Worm (Caenorhabditis elegans) whole organism, late embryonic: Measurements from ENCODE around the gene tctn-1.

Source experiments
- F13H6.1 ChIP-seq: sonication (generic microtip); optimal IDR thresholded peaks from 2 replicates; lab custom pipeline; 2016; ENCODE audit warnings: missing genetic modification characterization, missing compliant biosample characterization
- K02D7.2 ChIP-seq: sonication (generic microtip); optimal IDR thresholded peaks from 2 replicates; lab custom pipeline; 2017; ENCODE audit warnings: mild to moderate bottlenecking, missing genetic modification characterization, missing compliant biosample characterization
- T23F11.4 ChIP-seq: fragments of 200-800 bp; sonication (Bioruptor generic); optimal IDR thresholded peaks from 2 replicates; lab custom pipeline; 2018; ENCODE audit warnings: mild to moderate bottlenecking, missing genetic modification characterization, missing compliant biosample characterization
- Y22D7AL.16 ChIP-seq: sonication (generic microtip); optimal IDR thresholded peaks from 2 replicates; lab custom pipeline; 2016; ENCODE audit warnings: missing genetic modification characterization, missing compliant biosample characterization
- ahr-1 ChIP-seq: sonication (generic microtip); optimal IDR thresholded peaks from 2 replicates; lab custom pipeline; 2016; ENCODE audit warnings: missing genetic modification characterization, missing compliant biosample characterization
- ama-1 ChIP-seq: fragments of 150-350 bp; optimal IDR thresholded peaks from 2 replicates; lab custom pipeline; 2014
- ceh-18 ChIP-seq: sonication (generic microtip); optimal IDR thresholded peaks from 2 replicates; lab custom pipeline; 2016; ENCODE audit warnings: missing genetic modification characterization, missing compliant biosample characterization
- ceh-19 ChIP-seq: fragments of 200-800 bp; sonication (Bioruptor generic); optimal IDR thresholded peaks from 2 replicates; lab custom pipeline; 2018; ENCODE audit warnings: mild to moderate bottlenecking, missing genetic modification characterization, missing compliant biosample characterization
- ceh-2 ChIP-seq: sonication (generic microtip); optimal IDR thresholded peaks from 2 replicates; lab custom pipeline; 2016; ENCODE audit warnings: missing genotype, missing genetic modification characterization, missing compliant biosample characterization
- ceh-30 ChIP-seq: fragments of 150-350 bp; optimal IDR thresholded peaks from 2 replicates; lab custom pipeline; 2014; ENCODE audit warnings: missing biosample characterization, missing genetic modification characterization
- ceh-45 ChIP-seq: fragments of 200-800 bp; sonication (Bioruptor generic); IDR thresholded peaks from 2 replicates; pipeline ENCODE4 v1.3.6; 2022; ENCODE audit warnings: missing genetic modification reagents, missing genetic modification characterization, missing compliant biosample characterization
- ceh-6 ChIP-seq: fragments of 200-800 bp; sonication (Bioruptor generic); optimal IDR thresholded peaks from 2 replicates; lab custom pipeline; 2018; ENCODE audit warnings: mild to moderate bottlenecking, missing genetic modification characterization, missing compliant biosample characterization
- ceh-9 ChIP-seq: sonication (generic microtip); optimal IDR thresholded peaks from 2 replicates; lab custom pipeline; 2016; ENCODE audit warnings: mild to moderate bottlenecking, missing genetic modification characterization, inconsistent platforms, missing compliant biosample characterization
- dmd-4 ChIP-seq: sonication (generic microtip); optimal IDR thresholded peaks from 2 replicates; lab custom pipeline; 2016; ENCODE audit warnings: borderline replicate concordance, missing genetic modification characterization, missing compliant biosample characterization
- elt-2 ChIP-seq: sonication (generic microtip); optimal IDR thresholded peaks from 2 replicates; lab custom pipeline; 2016; ENCODE audit warnings: missing genetic modification reagents, missing genetic modification characterization, missing compliant biosample characterization
- elt-4 ChIP-seq: sonication (generic microtip); optimal IDR thresholded peaks from 2 replicates; lab custom pipeline; 2016; ENCODE audit warnings: missing genetic modification characterization, missing compliant biosample characterization
- ets-4 ChIP-seq: sonication (generic microtip); optimal IDR thresholded peaks from 2 replicates; lab custom pipeline; 2016; ENCODE audit warnings: missing genetic modification characterization, missing compliant biosample characterization
- eyg-1 ChIP-seq: sonication (generic microtip); optimal IDR thresholded peaks from 2 replicates; lab custom pipeline; 2016; ENCODE audit warnings: missing genotype, missing genetic modification characterization, missing compliant biosample characterization
- fkh-6 ChIP-seq: sonication (generic microtip); optimal IDR thresholded peaks from 2 replicates; lab custom pipeline; 2016; ENCODE audit warnings: missing genetic modification characterization, missing compliant biosample characterization
- hlh-13 ChIP-seq: fragments of 200-800 bp; sonication (Bioruptor generic); optimal IDR thresholded peaks from 2 replicates; lab custom pipeline; 2018; ENCODE audit warnings: mild to moderate bottlenecking, missing genetic modification characterization, missing compliant biosample characterization
- lim-6 ChIP-seq: sonication (generic microtip); optimal IDR thresholded peaks from 2 replicates; lab custom pipeline; 2016; ENCODE audit warnings: missing genetic modification characterization, missing compliant biosample characterization
- lin-11 ChIP-seq: fragments of 200-800 bp; sonication (Bioruptor generic); optimal IDR thresholded peaks from 2 replicates; lab custom pipeline; 2018; ENCODE audit warnings: mild to moderate bottlenecking, missing genetic modification characterization, missing compliant biosample characterization
- nfya-1 ChIP-seq: sonication (generic microtip); optimal IDR thresholded peaks from 2 replicates; lab custom pipeline; 2017; ENCODE audit warnings: missing genetic modification characterization, mild to moderate bottlenecking, missing compliant biosample characterization, antibody characterized with exemption, moderate library complexity
- nhr-232 ChIP-seq: sonication (generic microtip); optimal IDR thresholded peaks from 2 replicates; lab custom pipeline; 2016; ENCODE audit warnings: missing genetic modification characterization, missing compliant biosample characterization
- pag-3 ChIP-seq: sonication (generic microtip); optimal IDR thresholded peaks from 2 replicates; lab custom pipeline; 2016; ENCODE audit warnings: missing compliant biosample characterization, missing genetic modification characterization, borderline replicate concordance
- pax-1 ChIP-seq: fragments of 150-350 bp; optimal IDR thresholded peaks from 2 replicates; lab custom pipeline; 2014; ENCODE audit warnings: missing biosample characterization, missing genetic modification characterization
- ref-2 ChIP-seq: sonication (generic microtip); optimal IDR thresholded peaks from 2 replicates; lab custom pipeline; 2016; ENCODE audit warnings: missing genetic modification characterization, missing compliant biosample characterization
- rnt-1 ChIP-seq: sonication (generic microtip); optimal IDR thresholded peaks from 2 replicates; lab custom pipeline; 2016; ENCODE audit warnings: missing genetic modification characterization, missing compliant biosample characterization
- sdc-2 ChIP-seq: sonication (generic microtip); optimal IDR thresholded peaks from 2 replicates; lab custom pipeline; 2016; ENCODE audit warnings: missing genotype, missing genetic modification characterization, missing compliant biosample characterization
- sox-4 ChIP-seq: sonication (generic microtip); optimal IDR thresholded peaks from 2 replicates; lab custom pipeline; 2017; ENCODE audit warnings: mild to moderate bottlenecking, missing genetic modification characterization, inconsistent platforms, missing compliant biosample characterization
- tbx-2 ChIP-seq: sonication (generic microtip); optimal IDR thresholded peaks from 2 replicates; lab custom pipeline; 2016; ENCODE audit warnings: missing genetic modification characterization, missing compliant biosample characterization
- ttx-3 ChIP-seq: sonication (generic microtip); optimal IDR thresholded peaks from 2 replicates; lab custom pipeline; 2016; ENCODE audit warnings: missing genetic modification reagents, missing genetic modification characterization, missing compliant biosample characterization
- unc-3 ChIP-seq, 2 experiments: fragments of 200-800 bp in 1 of 2; sonication (Bioruptor generic) in 1 of 2; sonication (generic microtip) in 1 of 2; conservative IDR thresholded peaks in 1 of 2; optimal IDR thresholded peaks in 1 of 2; 2 replicates each; pipeline versions ENCODE4 v1.3.6 to Lab custom; 2016 to 2022; ENCODE audit warnings: missing compliant biosample characterization in 2 of 2, missing genetic modification characterization in 2 of 2, missing genetic modification reagents in 1 of 2
- unc-42 ChIP-seq: sonication (generic microtip); optimal IDR thresholded peaks from 2 replicates; lab custom pipeline; 2016; ENCODE audit warnings: missing genotype, missing genetic modification characterization, missing compliant biosample characterization
- unc-86 ChIP-seq: sonication (generic microtip); optimal IDR thresholded peaks from 2 replicates; lab custom pipeline; 2016; ENCODE audit warnings: missing genetic modification characterization, missing compliant biosample characterization
- zip-5 ChIP-seq: sonication (generic microtip); optimal IDR thresholded peaks from 2 replicates; lab custom pipeline; 2016; ENCODE audit warnings: missing genetic modification characterization, missing compliant biosample characterization

The tctn-1 gene

ce11 chrIV:4748408-4749105 lies 925 bp upstream of the tctn-1 start, which contains the start of gene cyc-2.1 (continued):
- TF ChIP-seq pag-3 (tag; lab: Kevin White, UChicago) (no peak), ets-4 (tag; lab: Kevin White, UChicago) (no peak), K02D7.2 (no peak), ceh-18 (tag; lab: Kevin White, UChicago) (peak; percentile 15), ama-1 (no peak), pax-1 (tag; lab: Kevin White, UChicago) (no peak), nhr-232 (tag; lab: Kevin White, UChicago) (no peak), lin-11 (tag; lab: Kevin White, UChicago) (no peak), ceh-30 (tag; lab: Kevin White, UChicago) (no peak), zip-5 (tag; lab: Kevin White, UChicago) (no peak), ceh-19 (GFP tag; lab: Kevin White, UChicago) (no peak), ceh-9 (tag; lab: Kevin White, UChicago) (no peak), ceh-6 (GFP tag; lab: Kevin White, UChicago) (no peak), lim-6 (tag; lab: Kevin White, UChicago) (no peak), elt-4 (tag; lab: Kevin White, UChicago) (no peak), sdc-2 (tag; lab: Kevin White, UChicago) (peak; percentile 27), eyg-1 (no peak), nfya-1 (tag; lab: Kevin White, UChicago) (peak; percentile 62), rnt-1 (tag; lab: Kevin White, UChicago) (peak; percentile 45), F13H6.1 (no peak), dmd-4 (tag; lab: Kevin White, UChicago) (no peak), ahr-1 (tag; lab: Kevin White, UChicago) (no peak), Y22D7AL.16 (tag; lab: Kevin White, UChicago) (no peak), fkh-6 (tag; lab: Kevin White, UChicago) (no peak), ceh-2 (tag; lab: Kevin White, UChicago) (no peak), elt-2 (tag; lab: Kevin White, UChicago) (peak; percentile 62), unc-42 (tag; lab: Kevin White, UChicago) (no peak), unc-86 (tag; lab: Kevin White, UChicago) (no peak), hlh-13 (GFP tag; lab: Kevin White, UChicago) (no peak), ref-2 (tag; lab: Kevin White, UChicago) (peak; percentile 7)

ce11 chrIV:4745422-4745821 lies 2.2 kb downstream of the tctn-1 start, which contains the start of gene timm-17B.1:
Gene timm-17B.1 (minus strand): TSS chrIV:4745492.
- TF ChIP-seq nfya-1 (tag; lab: Kevin White, UChicago) (peak; percentile 35), elt-2 (tag; lab: Kevin White, UChicago) (peak; percentile 42), zip-5 (tag; lab: Kevin White, UChicago) (no peak), sox-4 (tag; lab: Kevin White, UChicago) (peak; percentile 6), ttx-3 (peak; percentile 36), T23F11.4 (no peak)

DNA sequence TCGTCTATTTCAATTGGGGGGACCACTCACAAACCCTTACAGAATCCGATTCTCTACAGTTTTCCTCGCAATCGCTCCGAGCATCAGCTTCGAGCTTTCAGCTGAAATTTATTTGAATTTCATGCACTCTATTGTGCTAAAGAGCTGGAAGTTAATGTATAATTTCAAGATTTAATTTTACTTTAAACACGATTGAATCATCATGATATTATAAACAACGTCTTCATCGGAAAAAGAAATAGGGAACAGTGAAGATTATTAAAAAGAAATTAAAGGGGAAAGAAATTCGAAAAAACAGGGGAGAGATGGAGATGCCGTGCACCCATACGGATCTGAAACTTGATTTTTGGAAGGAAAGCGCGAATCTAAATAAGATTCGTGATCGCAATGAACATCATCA lies 3.5 kb downstream of the tctn-1 start, which contains the start of gene hoe-1:
Gene hoe-1 (minus strand): TSS at position 101 of the 400 bp plus-strand sequence.
- TF ChIP-seq ets-4 (tag; lab: Kevin White, UChicago) (no peak), unc-3 (GFP tag; conservative IDR thresholded peaks at IDR 0.05; lab: Robert Waterston, UW) (no peak), unc-3 (tag; optimal IDR thresholded peaks at IDR 0.05; lab: Kevin White, UChicago) (no peak), T23F11.4 (no peak), ceh-45 (no peak), fkh-6 (tag; lab: Kevin White, UChicago) (no peak), tbx-2 (tag; lab: Kevin White, UChicago) (no peak), ceh-2 (tag; lab: Kevin White, UChicago) (no peak)
